Worm (Caenorhabditis elegans): ENCODE results near the gene C31H2.4.

The C31H2.4 gene

ce11 chrX:5109130-5109529, 50.3 kb downstream of the C31H2.4 start, which contains the start of gene C42D8.1:
C42D8.1 (plus strand) TSS chrX:5109506.
- TF ChIP-seq blmp-1 (tag; optimal IDR thresholded peaks at IDR 0.05): no peak
- no peak for TF ChIP-seq cnd-1 (tag; optimal IDR thresholded peaks at IDR 0.05)
- no peak for TF ChIP-seq nhr-237 (tag; optimal IDR thresholded peaks at IDR 0.05)
- TF ChIP-seq lin-32 (GFP tag; optimal IDR thresholded peaks at IDR 0.05): no peak
- no peak for TF ChIP-seq lin-13 (tag; optimal IDR thresholded peaks at IDR 0.05)
- no peak for TF ChIP-seq drap-1 (GFP tag; optimal IDR thresholded peaks at IDR 0.05)
- TF ChIP-seq nhr-28 (tag; optimal IDR thresholded peaks at IDR 0.05): no peak
- TF ChIP-seq unc-120 (tag; optimal IDR thresholded peaks at IDR 0.05; ENCODE audit: poor library complexity, severe bottlenecking): no peak
- TF ChIP-seq M03D4.4 (tag; optimal IDR thresholded peaks at IDR 0.05): no peak
- no peak for TF ChIP-seq bed-3 (GFP tag; optimal IDR thresholded peaks at IDR 0.05)

- TF ChIP-seq M03D4.4 (tag; optimal IDR thresholded peaks at IDR 0.05) (no peak), sptf-1 (tag; optimal IDR thresholded peaks at IDR 0.05) (no peak)
These were observed 52.5 kb downstream of the C31H2.4 start, which contains the start of gene C42D8.9 for ce11 chrX:5106942-5107341. C42D8.9 (minus strand) TSS chrX:5107042.

DNA sequence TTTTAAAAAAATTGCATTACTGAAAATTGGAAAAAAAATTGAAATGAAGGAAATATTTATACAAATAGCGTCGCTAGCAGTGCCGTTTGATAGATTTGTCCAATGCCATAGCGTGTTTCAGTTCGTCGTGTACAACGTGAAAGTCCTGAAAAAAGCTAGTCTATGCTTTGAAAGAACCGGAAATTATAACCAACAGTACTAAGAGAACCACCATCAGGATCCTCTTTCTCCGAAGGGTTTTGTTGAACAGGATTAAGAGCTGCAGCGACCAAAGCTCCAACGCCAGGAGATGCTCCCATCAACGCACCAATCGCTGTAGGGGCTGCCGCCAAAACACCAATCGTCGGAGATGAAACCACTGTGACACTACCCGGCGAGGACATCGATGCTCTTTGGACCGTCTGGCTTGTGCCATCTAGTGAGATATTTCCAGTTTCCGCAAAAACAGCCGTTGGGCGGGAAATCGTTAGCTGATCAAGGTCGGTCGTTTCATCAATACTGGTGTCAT, 53.2 kb downstream of the C31H2.4 start:
- TF ChIP-seq tbx-8 (GFP tag; optimal IDR thresholded peaks at IDR 0.05) (no peak), unc-120 (tag; optimal IDR thresholded peaks at IDR 0.05; ENCODE audit: poor library complexity, severe bottlenecking) (no peak), mls-2 (tag; optimal IDR thresholded peaks at IDR 0.05) (no peak), unc-62 (GFP tag; optimal IDR thresholded peaks at IDR 0.05) (no peak), elt-1 (tag; optimal IDR thresholded peaks at IDR 0.05; ENCODE audit: borderline replicate concordance, insufficient read depth) (no peak), lin-13 (tag; optimal IDR thresholded peaks at IDR 0.05) (no peak), ceh-83 (GFP tag; optimal IDR thresholded peaks at IDR 0.05) (no peak), M03D4.4 (tag; optimal IDR thresholded peaks at IDR 0.05) (no peak), nhr-237 (tag; optimal IDR thresholded peaks at IDR 0.05) (no peak), cnd-1 (tag; optimal IDR thresholded peaks at IDR 0.05) (no peak), sem-2 (GFP tag; optimal IDR thresholded peaks at IDR 0.05) (no peak)

DNA sequence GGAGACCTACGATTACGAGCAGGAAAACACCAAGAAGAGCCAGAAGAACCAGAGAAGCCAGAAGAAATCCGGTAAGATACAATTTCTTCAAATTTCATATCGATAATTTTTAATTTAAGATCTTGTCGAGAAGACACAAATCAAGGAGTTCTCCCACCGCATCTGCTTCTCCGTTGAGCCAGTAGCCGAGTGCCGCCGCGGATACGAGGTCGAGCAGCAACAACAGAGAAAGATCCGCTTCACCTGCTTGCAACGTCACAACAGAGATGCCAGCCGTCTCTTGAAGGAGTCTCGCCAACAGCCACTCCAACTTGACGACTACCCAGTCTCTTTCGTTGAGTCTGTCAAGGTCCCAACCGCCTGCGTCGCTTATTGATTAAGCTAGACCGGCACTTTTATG, 53.8 kb downstream of the C31H2.4 start:
- no peak for TF ChIP-seq M03D4.4 (tag; optimal IDR thresholded peaks at IDR 0.05)
- TF ChIP-seq ceh-83 (GFP tag; optimal IDR thresholded peaks at IDR 0.05): no peak
- no peak for TF ChIP-seq flh-1 (GFP tag; optimal IDR thresholded peaks at IDR 0.05)
- TF ChIP-seq sptf-1 (tag; optimal IDR thresholded peaks at IDR 0.05): no peak

Measured in whole organism, mixed stage, embryonic.